Worm (Caenorhabditis elegans) whole organism, midembryonic: ENCODE measurements around the gene try-11.

Source experiments
- med-1 ChIP-seq: sonication (generic microtip); optimal IDR thresholded peaks from 2 replicates; lab custom pipeline; 2017; ENCODE audit warnings: missing genetic modification characterization, mild to moderate bottlenecking, missing compliant biosample characterization, antibody characterized with exemption, missing genetic modification reagents; ENCODE audit not compliant: insufficient read depth
- ztf-29 ChIP-seq: fragments of 200-800 bp; sonication (Bioruptor generic); IDR thresholded peaks from 2 replicates; pipeline ENCODE4 v1.3.6; 2022; ENCODE audit warnings: missing genetic modification reagents, missing genetic modification characterization, missing compliant biosample characterization

DNA sequence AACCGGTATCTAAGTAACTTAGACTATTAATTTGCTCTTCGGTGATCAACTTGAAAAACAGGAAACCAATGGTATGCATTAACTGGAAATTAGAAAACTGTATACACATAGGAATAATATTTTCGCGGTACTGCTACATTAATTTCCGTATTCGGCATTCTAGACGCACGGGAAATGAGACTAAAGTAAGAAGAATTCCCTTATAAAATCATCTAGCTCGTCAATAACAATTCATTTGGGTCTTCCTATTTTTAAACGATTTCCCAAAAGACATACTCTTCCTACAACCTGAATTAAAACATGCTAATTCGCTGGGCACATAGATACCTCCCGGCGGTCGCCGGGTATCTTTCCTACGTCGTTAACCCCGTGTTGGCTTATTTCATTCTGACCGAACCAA, 49.2 kb upstream of the try-11 start, which contains the start of gene srj-13:
- TF ChIP-seq ztf-29 (GFP tag; lab: Robert Waterston, UW) (no peak), med-1 (GFP tag; lab: Kevin White, UChicago) (no peak)
